Worm (Caenorhabditis elegans) whole organism, L4 larva: Measurements from ENCODE around the gene T26H5.11.

Experiments used
- aha-1 ChIP-seq: fragments of 150-350 bp; peaks from one replicate; lab custom pipeline; 2014; ENCODE audit warnings: missing biosample characterization, missing genetic modification characterization
- aly-2 ChIP-seq: sonication (generic microtip); optimal IDR thresholded peaks from 2 replicates; lab custom pipeline; 2018; ENCODE audit warnings: missing biosample characterization, missing genetic modification characterization
- arid-1 ChIP-seq: fragments of 200-800 bp; sonication (Bioruptor generic); conservative IDR thresholded peaks from 2 replicates; pipeline ENCODE4 v1.3.6; 2022; ENCODE audit warnings: missing genetic modification reagents, missing genetic modification characterization, missing compliant biosample characterization
- attf-4 ChIP-seq: sonication (generic microtip); optimal IDR thresholded peaks from 3 replicates; lab custom pipeline; 2017; ENCODE audit warnings: missing biosample characterization, missing genetic modification characterization
- ceh-62 ChIP-seq: sonication (generic microtip); optimal IDR thresholded peaks from 2 replicates; lab custom pipeline; 2017; ENCODE audit warnings: missing biosample characterization, missing genetic modification characterization
- ces-1 ChIP-seq: fragments of 150-350 bp; sonication (generic microtip); optimal IDR thresholded peaks from 4 replicates; lab custom pipeline; 2014; ENCODE audit warnings: missing biosample characterization, missing genetic modification reagents, missing genetic modification characterization
- ctbp-1 ChIP-seq: fragments of 200-800 bp; sonication (Bioruptor generic); IDR thresholded peaks from 2 replicates; pipeline ENCODE4 v1.3.6; 2022; ENCODE audit warnings: missing genetic modification reagents, missing genetic modification characterization, missing compliant biosample characterization
- daf-16 ChIP-seq, 3 experiments: sonication (generic microtip); optimal IDR thresholded peaks; 2 replicates each; lab custom pipeline; 2016 to 2017; ENCODE audit warnings: missing genetic modification characterization in 3 of 3, missing genetic modification reagents in 3 of 3, mild to moderate bottlenecking in 2 of 3, missing compliant biosample characterization in 2 of 3, missing biosample characterization in 1 of 3, moderate library complexity in 1 of 3
- dmd-6 ChIP-seq: fragments of 200-800 bp; sonication (Bioruptor generic); IDR thresholded peaks from 2 replicates; pipeline ENCODE4 v1.3.6; 2022; ENCODE audit warnings: missing genetic modification reagents, missing genetic modification characterization, missing compliant biosample characterization
- dmd-8 ChIP-seq: fragments of 200-800 bp; sonication (Bioruptor generic); IDR thresholded peaks from 2 replicates; pipeline ENCODE4 v1.3.6; 2022; ENCODE audit warnings: missing genetic modification characterization, missing compliant biosample characterization
- dmd-9 ChIP-seq: fragments of 200-800 bp; sonication (Bioruptor generic); IDR thresholded peaks from 2 replicates; pipeline ENCODE4 v1.3.6; 2022; ENCODE audit warnings: missing genetic modification reagents, missing genetic modification characterization, missing compliant biosample characterization
- dpl-1 ChIP-seq: fragments of 150-350 bp; optimal IDR thresholded peaks from 2 replicates; lab custom pipeline; 2014; ENCODE audit warnings: missing biosample characterization, missing genetic modification reagents, missing genetic modification characterization
- egl-27 ChIP-seq: sonication (generic microtip); optimal IDR thresholded peaks from 3 replicates; lab custom pipeline; 2017; ENCODE audit warnings: missing biosample characterization, missing genetic modification reagents, missing genetic modification characterization
- hlh-30 ChIP-seq: sonication (generic microtip); optimal IDR thresholded peaks from 2 replicates; lab custom pipeline; 2017; ENCODE audit warnings: antibody characterized with exemption, mild to moderate bottlenecking, missing genetic modification characterization, missing compliant biosample characterization; ENCODE audit not compliant: insufficient read depth
- hmg-1.1 ChIP-seq: fragments of 200-800 bp; sonication (Bioruptor generic); IDR thresholded peaks from 2 replicates; pipeline ENCODE4 v1.3.6; 2022; ENCODE audit warnings: missing genetic modification reagents, missing genetic modification characterization, missing compliant biosample characterization
- lin-15B ChIP-seq: fragments of 150-350 bp; sonication (generic microtip); optimal IDR thresholded peaks from 3 replicates; lab custom pipeline; 2014; ENCODE audit warnings: missing biosample characterization, missing genetic modification characterization
- lin-29 ChIP-seq: fragments of 200-800 bp; sonication (Bioruptor generic); IDR thresholded peaks from 2 replicates; pipeline ENCODE4 v1.3.6; 2022; ENCODE audit warnings: missing genetic modification reagents, missing genetic modification characterization, missing compliant biosample characterization
- lin-38 ChIP-seq: fragments of 200-800 bp; sonication (Bioruptor generic); IDR thresholded peaks from 2 replicates; pipeline ENCODE4 v1.3.6; 2022; ENCODE audit warnings: missing genetic modification reagents, missing genetic modification characterization, missing compliant biosample characterization
- lin-39 ChIP-seq: fragments of 150-350 bp; optimal IDR thresholded peaks from 2 replicates; lab custom pipeline; 2014; ENCODE audit warnings: missing biosample characterization, missing genetic modification reagents, missing genetic modification characterization
- lsy-2 ChIP-seq, 2 experiments: fragments of 150-350 bp in 1 of 2; sonication (generic microtip) in 1 of 2; optimal IDR thresholded peaks; 2 replicates each; lab custom pipeline; 2014 to 2017; ENCODE audit warnings: missing biosample characterization in 2 of 2, missing genetic modification characterization in 2 of 2
- madf-5 ChIP-seq, 2 experiments: fragments of 200-800 bp; sonication (Bioruptor generic); IDR thresholded peaks; 2 replicates each; pipeline ENCODE4 v1.3.6; 2022; ENCODE audit warnings: missing compliant biosample characterization in 2 of 2, missing genetic modification characterization in 2 of 2
- mdl-1 ChIP-seq, 2 experiments: fragments of 150-350 bp in 1 of 2; sonication (generic microtip) in 1 of 2; optimal IDR thresholded peaks; 2 replicates each; lab custom pipeline; 2014 to 2017; ENCODE audit warnings: missing biosample characterization in 2 of 2, missing genetic modification characterization in 2 of 2
- mdt-29 ChIP-seq: fragments of 200-800 bp; sonication (Bioruptor generic); IDR thresholded peaks from 2 replicates; pipeline ENCODE4 v1.3.6; 2022; ENCODE audit warnings: missing genetic modification reagents, missing genetic modification characterization, missing compliant biosample characterization
- mxl-2 ChIP-seq: fragments of 200-800 bp; sonication (Bioruptor generic); conservative IDR thresholded peaks from 2 replicates; pipeline ENCODE4 v1.3.6; 2022; ENCODE audit warnings: missing genetic modification reagents, missing genetic modification characterization, missing compliant biosample characterization
- nhr-10 ChIP-seq: fragments of 150-350 bp; optimal IDR thresholded peaks from 2 replicates; lab custom pipeline; 2014; ENCODE audit warnings: missing biosample characterization, missing genetic modification characterization
- nhr-11 ChIP-seq: fragments of 150-350 bp; optimal IDR thresholded peaks from 2 replicates; lab custom pipeline; 2014; ENCODE audit warnings: missing biosample characterization, missing genetic modification characterization
- nhr-237 ChIP-seq: sonication (generic microtip); optimal IDR thresholded peaks from 2 replicates; lab custom pipeline; 2017; ENCODE audit warnings: missing biosample characterization, missing genetic modification characterization
- nhr-25 ChIP-seq: sonication (generic microtip); optimal IDR thresholded peaks from 2 replicates; lab custom pipeline; 2017; ENCODE audit warnings: missing genetic modification characterization, mild to moderate bottlenecking, missing compliant biosample characterization, antibody characterized with exemption, moderate library complexity, borderline replicate concordance; ENCODE audit not compliant: insufficient read depth
- nhr-28 ChIP-seq: fragments of 150-350 bp; optimal IDR thresholded peaks from 2 replicates; lab custom pipeline; 2014; ENCODE audit warnings: missing biosample characterization, missing genetic modification characterization
- nhr-41 ChIP-seq: fragments of 200-800 bp; sonication (Bioruptor generic); IDR thresholded peaks from 2 replicates; pipeline ENCODE4 v1.3.6; 2022; ENCODE audit warnings: missing genetic modification reagents, missing genetic modification characterization, missing compliant biosample characterization
- nhr-42 ChIP-seq: fragments of 200-800 bp; sonication (Bioruptor generic); IDR thresholded peaks from 2 replicates; pipeline ENCODE4 v1.3.6; 2022; ENCODE audit warnings: missing genetic modification characterization, missing compliant biosample characterization
- nhr-48 ChIP-seq: sonication (generic microtip); optimal IDR thresholded peaks from 2 replicates; lab custom pipeline; 2016; ENCODE audit warnings: mild to moderate bottlenecking, missing genetic modification characterization, missing compliant biosample characterization
- nhr-6 ChIP-seq: fragments of 150-350 bp; optimal IDR thresholded peaks from 2 replicates; lab custom pipeline; 2014; ENCODE audit warnings: missing biosample characterization, missing genetic modification characterization
- nhr-76 ChIP-seq: fragments of 150-350 bp; optimal IDR thresholded peaks from 2 replicates; lab custom pipeline; 2014; ENCODE audit warnings: missing biosample characterization, missing genetic modification characterization
- nhr-77 ChIP-seq: fragments of 150-350 bp; optimal IDR thresholded peaks from 2 replicates; lab custom pipeline; 2014; ENCODE audit warnings: missing biosample characterization, missing genetic modification characterization
- pha-4 ChIP-seq, 2 experiments: fragments of 150-350 bp in 1 of 2; fragments of 200-800 bp in 1 of 2; sonication (Bioruptor generic) in 1 of 2; IDR thresholded peaks in 1 of 2; optimal IDR thresholded peaks in 1 of 2; 2 replicates each; pipeline versions ENCODE4 v1.3.6 to Lab custom; 2014 to 2022; ENCODE audit warnings: missing genetic modification characterization in 2 of 2, missing genetic modification reagents in 2 of 2, missing biosample characterization in 1 of 2, missing compliant biosample characterization in 1 of 2
- skn-1 ChIP-seq: fragments of 150-350 bp; optimal IDR thresholded peaks from 2 replicates; lab custom pipeline; 2014; ENCODE audit warnings: missing biosample characterization, missing genetic modification characterization
- snpc-4 ChIP-seq: fragments of 150-350 bp; optimal IDR thresholded peaks from 2 replicates; lab custom pipeline; 2014; ENCODE audit warnings: missing biosample characterization, missing genetic modification characterization
- tag-97 ChIP-seq: fragments of 200-800 bp; sonication (Bioruptor generic); IDR thresholded peaks from 2 replicates; pipeline ENCODE4 v1.3.6; 2022; ENCODE audit warnings: missing genetic modification characterization, missing compliant biosample characterization
- unc-39 ChIP-seq: sonication (generic microtip); optimal IDR thresholded peaks from 2 replicates; lab custom pipeline; 2017; ENCODE audit warnings: missing biosample characterization, missing genetic modification characterization
- unc-62 ChIP-seq, 3 experiments: fragments of 150-350 bp in 1 of 3; sonication (generic microtip); optimal IDR thresholded peaks in 2 of 3; peaks in 1 of 3; 1 replicate in 1 of 3; 2 replicates in 2 of 3; lab custom pipeline; 2014 to 2017; ENCODE audit warnings: missing biosample characterization in 3 of 3, missing genetic modification characterization in 3 of 3, missing genetic modification reagents in 3 of 3, missing genotype in 1 of 3
- vab-7 ChIP-seq: fragments of 200-800 bp; sonication (Bioruptor generic); IDR thresholded peaks from 2 replicates; pipeline ENCODE4 v1.3.6; 2022; ENCODE audit warnings: missing genetic modification reagents, missing genetic modification characterization, missing compliant biosample characterization
- zag-1 ChIP-seq: fragments of 150-350 bp; optimal IDR thresholded peaks from 2 replicates; lab custom pipeline; 2014; ENCODE audit warnings: missing biosample characterization, missing genetic modification characterization
- zfp-2 ChIP-seq: sonication (generic microtip); optimal IDR thresholded peaks from 2 replicates; lab custom pipeline; 2016; ENCODE audit warnings: mild to moderate bottlenecking, missing genetic modification characterization, missing compliant biosample characterization
- zfp-3 ChIP-seq: fragments of 200-800 bp; sonication (Bioruptor generic); conservative IDR thresholded peaks from 2 replicates; pipeline ENCODE4 v1.3.6; 2022; ENCODE audit warnings: missing genetic modification reagents, missing genetic modification characterization, missing compliant biosample characterization
- zip-11 ChIP-seq: fragments of 200-800 bp; sonication (Bioruptor generic); IDR thresholded peaks from 2 replicates; pipeline ENCODE4 v1.3.6; 2022; ENCODE audit warnings: missing genetic modification characterization, missing compliant biosample characterization

Gene T26H5.11

DNA sequence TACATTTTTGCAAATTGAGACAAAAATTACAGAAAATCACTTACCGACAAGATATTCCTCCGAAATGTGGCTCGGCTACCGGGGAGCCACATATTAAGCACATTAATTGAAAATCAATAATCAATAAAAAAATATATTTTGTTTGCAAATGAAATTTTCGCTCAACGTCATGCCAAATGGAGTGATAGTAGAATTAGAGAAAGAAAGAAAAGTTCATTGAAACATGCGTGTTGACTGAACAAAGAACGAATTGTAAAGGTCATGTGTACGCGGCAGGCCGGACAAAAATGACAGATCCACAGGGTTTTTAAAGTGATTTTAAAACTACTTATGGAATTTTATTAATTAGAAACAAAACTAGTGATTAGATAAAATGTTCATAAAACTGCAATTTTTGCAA, 39.5 kb upstream of the T26H5.11 start:
- TF ChIP-seq dmd-6 (GFP tag; lab: Robert Waterston, UW) (peak; percentile 47), lsy-2 (tag; optimal IDR thresholded peaks at IDR 0.05; lab: Kevin White, UChicago) (no peak), mxl-2 (no peak), zip-11 (GFP tag; lab: Robert Waterston, UW) (no peak), snpc-4 (no peak), ctbp-1 (GFP tag; lab: Robert Waterston, UW) (no peak), pha-4 (GFP tag; IDR thresholded peaks at IDR 0.05; lab: Robert Waterston, UW) (no peak), pha-4 (tag; optimal IDR thresholded peaks at IDR 0.05; lab: Kevin White, UChicago) (no peak), attf-4 (tag; lab: Kevin White, UChicago) (no peak), lin-38 (GFP tag; lab: Robert Waterston, UW) (no peak), ceh-62 (no peak), nhr-77 (peak; percentile 9), nhr-6 (peak; percentile 84), nhr-28 (tag; lab: Kevin White, UChicago) (peak; percentile 56), nhr-48 (tag; lab: Kevin White, UChicago) (peak; percentile 30), lin-39 (tag; lab: Kevin White, UChicago) (no peak), madf-5 (GFP tag; IDR thresholded peaks at IDR 0.05; lab: Robert Waterston, UW) (no peak), mdl-1 (tag; optimal IDR thresholded peaks at IDR 0.05; lab: Kevin White, UChicago) (peak in 1 of 2 experiments; percentile 3), hlh-30 (tag; lab: Kevin White, UChicago) (peak; percentile 65), daf-16 (GFP tag; optimal IDR thresholded peaks at IDR 0.05; lab: Kevin White, UChicago) (no peak), daf-16 (tag; optimal IDR thresholded peaks at IDR 0.05; lab: Kevin White, UChicago) (peak; percentile 64), lin-29 (GFP tag; lab: Robert Waterston, UW) (no peak)
- TF ChIP-seq, all 104 proteins: peak for 8

DNA sequence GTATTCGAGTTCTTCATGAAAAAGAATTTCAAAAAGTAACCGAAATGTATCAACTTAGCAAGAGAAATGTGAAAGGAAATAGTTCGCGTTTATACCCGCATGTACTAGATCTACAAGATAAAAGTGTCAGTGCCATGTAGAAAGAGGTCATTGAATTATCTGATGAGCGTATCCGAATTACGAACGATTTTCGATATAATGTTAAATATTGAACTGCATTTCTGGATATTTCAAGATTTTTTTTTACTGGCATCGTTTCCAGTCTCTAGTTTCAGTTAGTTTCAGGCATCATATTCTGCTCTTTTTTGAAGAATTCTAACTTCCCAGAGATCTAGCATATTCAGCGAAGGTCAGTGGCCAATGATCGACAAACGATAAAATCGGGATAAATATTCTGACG, 37.3 kb upstream of the T26H5.11 start, which contains the start of gene nhr-150:
Gene nhr-150 (minus strand): TSS at position 92 of the 400 bp plus-strand sequence.
- peak; percentile 92 for TF ChIP-seq aha-1 (tag; lab: Kevin White, UChicago)
- TF ChIP-seq zag-1 (tag; lab: Kevin White, UChicago) = no peak
- no peak for TF ChIP-seq skn-1 (tag; lab: Kevin White, UChicago)
- no peak for TF ChIP-seq zfp-3 (GFP tag; lab: Robert Waterston, UW)
- no peak for TF ChIP-seq nhr-76 (tag; lab: Kevin White, UChicago)
- TF ChIP-seq, all 104 proteins: peak for 1

DNA sequence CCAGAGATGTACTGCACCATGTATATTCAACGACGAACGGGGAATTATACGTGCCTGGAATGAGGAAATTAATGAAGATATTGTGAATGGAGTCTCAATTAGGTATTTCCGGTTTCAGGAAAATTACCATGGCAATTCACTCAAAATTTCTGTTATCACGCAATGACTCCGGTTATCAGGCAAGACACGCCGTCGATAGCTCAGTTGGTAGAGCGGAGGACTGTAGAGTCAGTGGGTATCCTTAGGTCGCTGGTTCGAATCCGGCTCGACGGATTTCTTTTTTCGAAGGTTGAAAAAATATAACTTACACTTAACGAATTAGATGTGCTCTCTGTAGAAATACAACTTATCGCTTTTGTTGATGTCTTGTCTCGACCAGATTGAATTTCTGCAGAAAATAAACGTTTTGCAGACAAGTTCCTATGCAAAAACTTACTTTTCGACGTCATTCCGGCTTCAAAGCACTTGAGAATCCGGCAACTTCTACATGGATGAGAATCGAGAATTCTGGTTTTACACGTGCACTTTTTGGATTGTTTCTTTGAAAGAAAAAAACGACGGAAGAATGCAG, 36.5 kb upstream of the T26H5.11 start:
- TF ChIP-seq tag-97 (GFP tag; lab: Robert Waterston, UW) (no peak), aha-1 (tag; lab: Kevin White, UChicago) (peak; percentile 91), vab-7 (0 out of 2 replicates have a peak, but pooled peaks have one; percentile 34), unc-62 (GFP tag; optimal IDR thresholded peaks at IDR 0.05 in 1 of 2; lab: Kevin White, UChicago) (peak in 1 of 2 experiments; percentile 64), unc-62 (tag; optimal IDR thresholded peaks at IDR 0.05; lab: Kevin White, UChicago) (no peak), daf-16 (GFP tag; optimal IDR thresholded peaks at IDR 0.05; lab: Kevin White, UChicago) (no peak), daf-16 (tag; optimal IDR thresholded peaks at IDR 0.05; lab: Kevin White, UChicago) (no peak), nhr-41 (GFP tag; lab: Robert Waterston, UW) (no peak), zag-1 (tag; lab: Kevin White, UChicago) (no peak), mdt-29 (no peak), aly-2 (no peak), unc-39 (tag; lab: Kevin White, UChicago) (no peak), nhr-10 (no peak), dpl-1 (no peak), hmg-1.1 (no peak), egl-27 (no peak), nhr-11 (no peak), ces-1 (GFP tag; lab: Kevin White, UChicago) (no peak), arid-1 (GFP tag; lab: Robert Waterston, UW) (0 out of 2 replicates have a peak, but pooled peaks have one; percentile 30), nhr-77 (no peak), lin-15B (tag; lab: Kevin White, UChicago) (no peak), dmd-8 (GFP tag; lab: Robert Waterston, UW) (no peak), nhr-42 (GFP tag; lab: Robert Waterston, UW) (no peak), attf-4 (tag; lab: Kevin White, UChicago) (no peak), nhr-237 (no peak), zfp-2 (tag; lab: Kevin White, UChicago) (no peak), nhr-25 (tag; lab: Kevin White, UChicago) (no peak), dmd-9 (no peak)
